Worm (Caenorhabditis elegans): ENCODE data around the gene R05A10.6.

DNA sequence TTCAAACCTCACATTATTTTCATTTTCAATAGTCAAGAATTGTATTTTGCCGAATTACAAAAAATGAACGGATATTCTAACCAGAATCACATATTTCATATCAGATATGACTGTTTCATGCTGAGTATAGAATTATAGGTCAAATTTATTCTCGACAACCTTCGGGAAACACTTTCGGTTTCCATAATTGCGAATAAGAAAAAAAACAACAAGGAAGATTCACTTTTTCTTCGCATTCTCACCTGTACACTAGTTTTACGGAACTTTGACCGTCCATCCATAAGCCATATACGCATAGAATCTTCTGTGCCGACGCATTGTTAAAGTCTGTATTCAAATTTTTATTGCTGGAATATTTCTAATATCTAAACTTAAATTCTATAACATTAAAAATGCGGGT lies 20.0 kb upstream of the R05A10.6 start, which contains the start of gene oac-37:
- no peak for TF ChIP-seq nhr-6 (tag; optimal IDR thresholded peaks at IDR 0.05)
- no peak for TF ChIP-seq F44E2.7 (GFP tag; IDR thresholded peaks at IDR 0.05)
- TF ChIP-seq Y105C5A.15 (GFP tag; IDR thresholded peaks at IDR 0.05): no peak
- no peak for TF ChIP-seq jun-1 (tag; optimal IDR thresholded peaks at IDR 0.05)
- no peak for TF ChIP-seq ceh-44 (GFP tag; IDR thresholded peaks at IDR 0.05)
- TF ChIP-seq pha-4 (GFP tag; IDR thresholded peaks at IDR 0.05): no peak
- no peak for TF ChIP-seq pha-4 (tag; optimal IDR thresholded peaks at IDR 0.05)
- TF ChIP-seq mxl-2 (GFP tag; conservative IDR thresholded peaks at IDR 0.05): no peak
- TF ChIP-seq snpc-1.2 (GFP tag; IDR thresholded peaks at IDR 0.05): no peak
- no peak for TF ChIP-seq php-3 (GFP tag; IDR thresholded peaks at IDR 0.05)
- TF ChIP-seq egl-27 (tag; optimal IDR thresholded peaks at IDR 0.05): no peak
- no peak for TF ChIP-seq madf-5 (GFP tag; IDR thresholded peaks at IDR 0.05)
- TF ChIP-seq nhr-11 (tag; optimal IDR thresholded peaks at IDR 0.05): no peak
- no peak for TF ChIP-seq T26A8.4 (GFP tag; IDR thresholded peaks at IDR 0.05)
